Worm (Caenorhabditis elegans) whole organism, mixed stage, embryonic: Measurements from ENCODE around the gene agxt-1.

Experiments
- blmp-1 ChIP-seq: fragments of 150-350 bp; optimal IDR thresholded peaks from 2 replicates; lab custom pipeline; 2014; ENCODE audit warnings: missing biosample characterization, missing genetic modification characterization
- drap-1 ChIP-seq: fragments of 200-800 bp; sonication (Bioruptor generic); optimal IDR thresholded peaks from 3 replicates; lab custom pipeline; 2018; ENCODE audit warnings: mild to moderate bottlenecking, missing genetic modification characterization, missing compliant biosample characterization
- flh-1 ChIP-seq: fragments of 200-800 bp; sonication (Bioruptor generic); optimal IDR thresholded peaks from 2 replicates; lab custom pipeline; 2018; ENCODE audit warnings: mild to moderate bottlenecking, missing genetic modification characterization, moderate library complexity, missing compliant biosample characterization
- lin-32 ChIP-seq: fragments of 200-800 bp; sonication (Bioruptor generic); optimal IDR thresholded peaks from 2 replicates; lab custom pipeline; 2018; ENCODE audit warnings: mild to moderate bottlenecking, missing genetic modification characterization, missing compliant biosample characterization
- nhr-28 ChIP-seq: fragments of 150-350 bp; optimal IDR thresholded peaks from 2 replicates; lab custom pipeline; 2014; ENCODE audit warnings: missing biosample characterization, missing genetic modification characterization
- pha-4 ChIP-seq: fragments of 150-350 bp; optimal IDR thresholded peaks from 2 replicates; lab custom pipeline; 2018; ENCODE audit warnings: missing biosample characterization, missing genetic modification reagents, missing genetic modification characterization
- ztf-11 ChIP-seq: fragments of 150-350 bp; optimal IDR thresholded peaks from 2 replicates; lab custom pipeline; 2014; ENCODE audit warnings: missing biosample characterization, missing genetic modification characterization

DNA sequence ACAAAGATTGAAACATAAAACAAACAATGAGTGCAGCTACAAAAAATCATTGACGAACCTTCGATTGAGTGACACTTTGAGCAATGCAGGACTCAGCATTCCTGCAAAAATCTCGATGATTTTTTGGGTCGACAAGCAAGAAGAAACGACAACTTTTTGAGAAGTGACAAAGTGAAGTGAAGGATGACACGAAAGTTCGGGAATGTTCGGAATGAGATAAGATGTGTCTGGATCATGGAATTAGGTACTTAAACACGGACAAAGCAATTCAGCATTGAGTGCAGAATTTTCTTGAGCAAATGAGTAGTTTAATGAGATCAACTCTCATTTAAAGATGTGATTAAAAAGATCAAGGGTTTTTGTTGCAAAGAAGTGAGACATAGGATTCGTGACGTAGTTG, 28.4 kb downstream of the agxt-1 start, which contains the start of gene T07D4.2:
- TF ChIP-seq blmp-1 (tag; lab: Kevin White, UChicago) (no peak), drap-1 (no peak), pha-4 (tag; lab: Kevin White, UChicago) (no peak), ztf-11 (tag; lab: Kevin White, UChicago) (no peak), nhr-28 (tag; lab: Kevin White, UChicago) (no peak), flh-1 (GFP tag; lab: Kevin White, UChicago) (no peak), lin-32 (no peak)
